Worm (Caenorhabditis elegans) whole organism, midembryonic: ENCODE results near the gene wee-1.1.
A peak's percentile ranks its signal among the peaks of the same experiment; 100 is the strongest.

Source experiments
- T22C8.4 ChIP-seq: fragments of 200-800 bp; sonication (Bioruptor generic); IDR thresholded peaks from 2 replicates; pipeline ENCODE4 v1.3.6; 2022; ENCODE audit warnings: missing genetic modification characterization, missing compliant biosample characterization
- cog-1 ChIP-seq: sonication (generic microtip); optimal IDR thresholded peaks from 2 replicates; lab custom pipeline; 2016; ENCODE audit warnings: missing genetic modification characterization, missing compliant biosample characterization
- flt-1 ChIP-seq: fragments of 200-800 bp; sonication (Bioruptor generic); IDR thresholded peaks from 2 replicates; pipeline ENCODE4 v1.3.6; 2022; ENCODE audit warnings: missing genetic modification characterization, missing compliant biosample characterization
- klf-2 ChIP-seq: fragments of 200-800 bp; sonication (Bioruptor generic); conservative IDR thresholded peaks from 2 replicates; pipeline ENCODE4 v1.3.6; 2022; ENCODE audit warnings: missing genetic modification reagents, missing genetic modification characterization, missing compliant biosample characterization
- med-1 ChIP-seq: sonication (generic microtip); optimal IDR thresholded peaks from 2 replicates; lab custom pipeline; 2017; ENCODE audit warnings: missing genetic modification characterization, mild to moderate bottlenecking, missing compliant biosample characterization, antibody characterized with exemption, missing genetic modification reagents; ENCODE audit not compliant: insufficient read depth
- ref-1 ChIP-seq: fragments of 200-800 bp; sonication (Bioruptor generic); conservative IDR thresholded peaks from 2 replicates; pipeline ENCODE4 v1.3.6; 2022; ENCODE audit warnings: missing genetic modification reagents, missing genetic modification characterization, missing compliant biosample characterization
- tab-1 ChIP-seq: fragments of 200-800 bp; sonication (Bioruptor generic); IDR thresholded peaks from 2 replicates; pipeline ENCODE4 v1.3.6; 2022; ENCODE audit warnings: missing genetic modification characterization, missing compliant biosample characterization
- ztf-23 ChIP-seq: fragments of 200-800 bp; sonication (Bioruptor generic); IDR thresholded peaks from 2 replicates; pipeline ENCODE4 v1.3.6; 2022; ENCODE audit warnings: missing genetic modification reagents, missing genetic modification characterization, missing compliant biosample characterization
- ztf-29 ChIP-seq: fragments of 200-800 bp; sonication (Bioruptor generic); IDR thresholded peaks from 2 replicates; pipeline ENCODE4 v1.3.6; 2022; ENCODE audit warnings: missing genetic modification reagents, missing genetic modification characterization, missing compliant biosample characterization

The wee-1.1 gene

DNA sequence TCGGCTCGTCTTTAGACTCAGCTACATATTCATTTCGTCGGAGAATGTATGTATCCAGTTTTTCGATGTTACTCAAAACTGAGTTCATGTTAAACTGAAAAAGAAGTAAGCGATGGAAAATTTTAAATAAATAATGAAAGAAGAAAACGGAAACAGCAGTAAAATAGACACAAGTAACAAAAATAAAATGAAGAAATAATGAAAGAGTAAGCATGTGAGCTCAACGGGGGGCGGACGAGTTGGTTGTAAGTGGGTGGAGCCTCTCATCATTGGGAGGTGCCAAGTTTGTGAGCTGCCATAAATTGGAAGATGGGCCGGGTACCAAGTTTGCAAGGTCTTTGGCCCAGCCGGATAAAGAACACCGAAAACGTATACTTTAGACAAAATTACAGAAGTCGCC lies at the start of gene wee-1.1:
TSS of gene wee-1.1 (minus strand) at position 101 of the 400 bp plus-strand sequence.
- no peak for TF ChIP-seq ztf-29 (GFP tag; lab: Robert Waterston, UW)
- no peak for TF ChIP-seq ztf-23 (GFP tag; lab: Robert Waterston, UW)
- no peak for TF ChIP-seq klf-2 (GFP tag; lab: Robert Waterston, UW)
- TF ChIP-seq tab-1 (GFP tag; lab: Robert Waterston, UW), result no peak
- TF ChIP-seq ref-1 (GFP tag; lab: Robert Waterston, UW), result no peak
- no peak for TF ChIP-seq med-1
- TF ChIP-seq cog-1 (tag; lab: Kevin White, UChicago), result no peak
- no peak for TF ChIP-seq flt-1 (GFP tag; lab: Robert Waterston, UW)
- TF ChIP-seq T22C8.4 (GFP tag; lab: Robert Waterston, UW), result no peak

ce11 chrII:9625930-9626329 lies 42.6 kb upstream of the wee-1.1 start:
- TF ChIP-seq flt-1 (GFP tag; lab: Robert Waterston, UW), result no peak
- no peak for TF ChIP-seq T22C8.4 (GFP tag; lab: Robert Waterston, UW)
- no peak for TF ChIP-seq ztf-29 (GFP tag; lab: Robert Waterston, UW)
- TF ChIP-seq med-1, result no peak
- no peak for TF ChIP-seq cog-1 (tag; lab: Kevin White, UChicago)
- TF ChIP-seq klf-2 (GFP tag; lab: Robert Waterston, UW), result no peak
- no peak for TF ChIP-seq ref-1 (GFP tag; lab: Robert Waterston, UW)
- no peak for TF ChIP-seq ztf-23 (GFP tag; lab: Robert Waterston, UW)
- no peak for TF ChIP-seq tab-1 (GFP tag; lab: Robert Waterston, UW)

- TF ChIP-seq ztf-29 (GFP tag; lab: Robert Waterston, UW) (no peak), med-1 (no peak), T22C8.4 (GFP tag; lab: Robert Waterston, UW) (no peak), tab-1 (GFP tag; lab: Robert Waterston, UW) (no peak), ref-1 (GFP tag; lab: Robert Waterston, UW) (no peak), ztf-23 (GFP tag; lab: Robert Waterston, UW) (no peak), cog-1 (tag; lab: Kevin White, UChicago) (no peak), klf-2 (GFP tag; lab: Robert Waterston, UW) (no peak), flt-1 (GFP tag; lab: Robert Waterston, UW) (no peak)
Measured at ce11 chrII:9624110-9624695, 40.8 kb upstream of the wee-1.1 start, which contains the start of the genes dnj-20 and ZK1307.8. TSS of gene dnj-20 (minus strand) at chrII:9624176. TSS of gene ZK1307.8 (plus strand) at chrII:9624613.

DNA sequence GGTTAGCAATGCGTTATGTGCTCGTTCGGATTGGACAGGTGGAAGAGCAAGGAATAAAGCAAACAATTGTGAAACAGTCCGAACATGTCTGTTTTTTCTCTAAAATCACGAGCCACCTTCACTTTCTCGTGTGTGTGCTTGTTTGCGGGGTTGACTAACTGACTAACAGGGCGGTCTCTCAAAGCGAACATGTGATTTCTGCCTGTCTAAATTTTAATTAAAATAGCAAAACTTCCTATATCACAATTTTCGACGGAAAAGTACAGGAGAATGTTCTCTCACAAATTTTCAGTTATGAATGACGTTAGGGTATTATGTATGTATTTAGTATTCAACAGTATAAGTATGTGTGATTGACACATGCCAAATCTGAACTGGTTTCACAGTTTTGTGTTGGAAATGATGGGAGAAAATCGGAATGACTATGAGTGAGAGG lies 38.6 kb upstream of the wee-1.1 start:
- TF ChIP-seq ztf-29 (GFP tag; lab: Robert Waterston, UW) (no peak), tab-1 (GFP tag; lab: Robert Waterston, UW) (no peak), flt-1 (GFP tag; lab: Robert Waterston, UW) (no peak), cog-1 (tag; lab: Kevin White, UChicago) (no peak), klf-2 (GFP tag; lab: Robert Waterston, UW) (no peak), T22C8.4 (GFP tag; lab: Robert Waterston, UW) (no peak), med-1 (no peak), ztf-23 (GFP tag; lab: Robert Waterston, UW) (no peak), ref-1 (GFP tag; lab: Robert Waterston, UW) (no peak)

ce11 chrII:9621121-9621520 lies 37.8 kb upstream of the wee-1.1 start:
- no peak for TF ChIP-seq T22C8.4 (GFP tag; lab: Robert Waterston, UW)

DNA sequence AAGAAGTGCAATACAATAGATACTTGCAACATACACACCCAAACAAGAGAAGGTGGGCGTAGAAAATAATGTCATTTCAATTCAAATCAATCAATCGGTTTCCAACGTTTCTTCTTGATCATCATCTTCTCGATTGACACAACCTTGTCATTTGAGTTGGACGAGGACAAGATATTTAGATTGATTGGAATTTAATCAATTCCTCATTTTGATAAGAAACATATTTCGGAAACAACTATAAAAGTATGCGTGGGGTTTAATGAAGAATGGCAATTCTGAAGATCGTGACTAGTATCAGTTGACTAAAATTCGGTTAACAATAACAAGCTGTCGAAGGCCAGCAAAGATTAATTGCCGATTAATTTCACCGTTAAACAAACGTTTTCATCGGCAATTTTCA lies 37.3 kb upstream of the wee-1.1 start:
- TF ChIP-seq T22C8.4 (GFP tag; lab: Robert Waterston, UW) (no peak), tab-1 (GFP tag; lab: Robert Waterston, UW) (no peak), med-1 (no peak), cog-1 (tag; lab: Kevin White, UChicago) (no peak), ref-1 (GFP tag; lab: Robert Waterston, UW) (no peak), ztf-23 (GFP tag; lab: Robert Waterston, UW) (no peak), klf-2 (GFP tag; lab: Robert Waterston, UW) (no peak), ztf-29 (GFP tag; lab: Robert Waterston, UW) (no peak), flt-1 (GFP tag; lab: Robert Waterston, UW) (no peak)

DNA sequence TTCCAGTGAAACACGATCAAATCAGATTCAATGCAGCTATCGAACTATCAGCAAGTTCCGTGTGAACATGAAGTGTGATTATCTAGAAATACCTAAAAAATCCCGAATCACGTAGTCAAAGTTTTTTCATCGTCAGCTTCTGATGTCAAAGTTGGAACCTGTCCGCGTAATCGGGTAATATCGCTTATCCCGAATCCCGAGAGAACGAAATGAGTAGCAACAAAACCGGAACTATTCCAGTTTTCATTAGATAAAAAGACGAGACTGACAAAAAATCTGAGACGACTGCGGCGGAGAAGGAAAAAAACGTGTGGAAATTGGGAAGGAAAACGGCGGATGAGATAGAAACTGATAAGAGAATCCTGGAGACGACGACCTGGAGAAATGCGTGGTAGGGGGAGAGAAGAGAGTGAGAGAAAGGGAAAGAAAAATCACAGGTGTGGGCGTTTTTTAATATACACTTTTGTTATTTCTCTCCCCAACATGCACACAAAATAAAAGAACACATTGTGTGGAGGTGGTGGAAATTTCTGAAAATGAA lies 36.7 kb upstream of the wee-1.1 start:
- no peak for TF ChIP-seq ztf-23 (GFP tag; lab: Robert Waterston, UW)
- no peak for TF ChIP-seq med-1
- no peak for TF ChIP-seq ref-1 (GFP tag; lab: Robert Waterston, UW)
- TF ChIP-seq T22C8.4 (GFP tag; lab: Robert Waterston, UW), result no peak
- TF ChIP-seq flt-1 (GFP tag; lab: Robert Waterston, UW), result no peak
- no peak for TF ChIP-seq cog-1 (tag; lab: Kevin White, UChicago)
- TF ChIP-seq tab-1 (GFP tag; lab: Robert Waterston, UW), result no peak
- TF ChIP-seq klf-2 (GFP tag; lab: Robert Waterston, UW), result no peak
- no peak for TF ChIP-seq ztf-29 (GFP tag; lab: Robert Waterston, UW)

DNA sequence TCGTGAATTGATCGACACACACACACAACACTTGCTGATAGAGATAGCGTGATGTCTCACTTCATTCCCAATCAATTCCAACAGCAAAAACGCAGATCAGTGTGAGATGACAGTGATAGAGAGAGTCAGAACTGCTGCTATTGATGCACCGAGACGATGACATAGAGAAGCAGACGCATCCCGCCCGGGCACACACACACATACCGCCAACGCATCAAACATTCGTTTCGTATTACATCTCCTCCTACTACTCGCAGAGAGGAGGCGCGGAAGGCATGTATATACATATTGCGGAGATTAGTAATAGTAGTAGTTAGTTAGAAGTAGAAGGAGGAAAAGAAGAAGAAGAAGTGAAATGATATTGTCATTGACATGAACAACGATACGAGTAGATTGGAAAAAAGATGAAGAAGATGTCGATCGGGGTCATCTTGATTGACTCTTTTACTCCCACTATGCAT lies 36.1 kb upstream of the wee-1.1 start:
- TF ChIP-seq ref-1 (GFP tag; lab: Robert Waterston, UW) (no peak), klf-2 (GFP tag; lab: Robert Waterston, UW) (no peak), ztf-23 (GFP tag; lab: Robert Waterston, UW) (0 out of 2 replicates have a peak, but pooled peaks have one; percentile 44), flt-1 (GFP tag; lab: Robert Waterston, UW) (peak; percentile 50; the same call in 1 of the 2 replicates), ztf-29 (GFP tag; lab: Robert Waterston, UW) (no peak), med-1 (no peak), cog-1 (tag; lab: Kevin White, UChicago) (peak; percentile 72), tab-1 (GFP tag; lab: Robert Waterston, UW) (no peak), T22C8.4 (GFP tag; lab: Robert Waterston, UW) (0 out of 2 replicates have a peak, but pooled peaks have one; percentile 27)

- no peak for TF ChIP-seq ref-1 (GFP tag; lab: Robert Waterston, UW)
- no peak for TF ChIP-seq med-1
- no peak for TF ChIP-seq ztf-29 (GFP tag; lab: Robert Waterston, UW)
- TF ChIP-seq ztf-23 (GFP tag; lab: Robert Waterston, UW), result no peak
- TF ChIP-seq cog-1 (tag; lab: Kevin White, UChicago), result no peak
- no peak for TF ChIP-seq klf-2 (GFP tag; lab: Robert Waterston, UW)
- no peak for TF ChIP-seq T22C8.4 (GFP tag; lab: Robert Waterston, UW)
- no peak for TF ChIP-seq tab-1 (GFP tag; lab: Robert Waterston, UW)
- no peak for TF ChIP-seq flt-1 (GFP tag; lab: Robert Waterston, UW)
Measured at ce11 chrII:9618759-9619158, 35.4 kb upstream of the wee-1.1 start.
